Fruit fly (Drosophila melanogaster): Measurements from ENCODE around the gene c11.1.

The c11.1 gene

DNA sequence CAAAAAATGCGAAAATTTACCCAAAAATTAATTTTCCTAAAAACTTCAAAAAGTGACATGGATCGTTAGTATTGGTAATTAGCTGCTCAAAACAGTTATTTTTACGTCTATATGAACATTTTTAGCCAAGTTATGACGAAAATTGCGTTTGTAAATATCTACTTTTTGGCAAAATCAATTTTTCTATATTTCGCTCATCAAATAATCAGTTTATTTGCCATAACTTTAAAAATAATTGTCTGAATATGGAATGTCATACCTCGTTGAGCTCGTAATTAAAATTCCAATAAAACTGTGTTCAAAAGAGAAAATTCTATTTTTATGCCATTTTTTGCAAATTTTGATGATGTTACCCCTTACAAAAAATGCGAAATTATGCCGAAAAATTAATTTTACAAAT is 13.6 kb upstream of the c11.1 start:
- TF ChIP-seq Dfd (GFP tag; optimal IDR thresholded peaks at IDR 0.05) (peak; percentile 92), rgr (GFP tag; optimal IDR thresholded peaks at IDR 0.05) (no peak)

DNA sequence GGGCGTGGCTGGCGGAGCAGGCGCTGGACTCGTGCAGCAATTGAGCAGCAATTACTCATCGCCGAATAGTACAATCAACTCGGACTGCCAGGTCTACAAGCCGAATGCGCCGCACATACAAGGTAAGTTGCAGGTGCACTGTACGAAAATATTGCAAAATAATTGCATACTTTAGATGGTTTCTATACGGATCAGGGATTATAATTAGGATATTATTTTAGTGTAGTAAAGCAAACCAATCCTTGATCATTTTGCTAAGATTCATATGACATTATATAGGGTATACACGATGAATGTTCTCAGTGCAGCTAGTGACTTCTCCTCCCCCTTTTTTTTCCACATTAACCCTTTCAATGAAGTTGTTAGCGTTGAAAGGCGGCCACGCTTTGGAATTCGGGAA is 12.6 kb upstream of the c11.1 start:
- peak; percentile 9 for TF ChIP-seq h (GFP tag; optimal IDR thresholded peaks at IDR 0.05)
- TF ChIP-seq Sp1 (GFP tag; optimal IDR thresholded peaks at IDR 0.05) = no peak
- no peak for TF ChIP-seq foxo (GFP tag; optimal IDR thresholded peaks at IDR 0.05)
- no peak for TF ChIP-seq lola (GFP tag; optimal IDR thresholded peaks at IDR 0.05)

- TF ChIP-seq GATAd (GFP tag; optimal IDR thresholded peaks at IDR 0.05) = no peak
- no peak for TF ChIP-seq Vsx2 (GFP tag; optimal IDR thresholded peaks at IDR 0.05; ENCODE audit: partially characterized antibody)
- TF ChIP-seq Dfd (GFP tag; optimal IDR thresholded peaks at IDR 0.05) = no peak
- TF ChIP-seq Hr78 (GFP tag; optimal IDR thresholded peaks at IDR 0.05) = no peak
- TF ChIP-seq CG9705 (GFP tag; optimal IDR thresholded peaks at IDR 0.05) = no peak
- TF ChIP-seq dl (GFP tag; optimal IDR thresholded peaks at IDR 0.05; ENCODE audit: insufficient read depth in 1 of 2, partially characterized antibody in 2 of 2) = no peak
- no peak for TF ChIP-seq dsf (GFP tag; optimal IDR thresholded peaks at IDR 0.05; ENCODE audit: borderline replicate concordance)
- no peak for TF ChIP-seq br (GFP tag; optimal IDR thresholded peaks at IDR 0.05)
- no peak for TF ChIP-seq HLH106 (tag; optimal IDR thresholded peaks at IDR 0.05)
- no peak for TF ChIP-seq CG32264 (GFP tag; optimal IDR thresholded peaks at IDR 0.05)
- TF ChIP-seq CrebA (GFP tag; optimal IDR thresholded peaks at IDR 0.05; ENCODE audit: borderline replicate concordance) = no peak
- no peak for TF ChIP-seq pan (optimal IDR thresholded peaks at IDR 0.05)
- no peak for TF ChIP-seq fru (GFP tag; optimal IDR thresholded peaks at IDR 0.05)
- no peak for TF ChIP-seq h (GFP tag; optimal IDR thresholded peaks at IDR 0.05)
- TF ChIP-seq rgr (GFP tag; optimal IDR thresholded peaks at IDR 0.05) = no peak
- no peak for TF ChIP-seq Mio (GFP tag; optimal IDR thresholded peaks at IDR 0.05)
- TF ChIP-seq sage (GFP tag; optimal IDR thresholded peaks at IDR 0.05) = no peak
Measured at dm6 chrX:9291270-9291669, 8.4 kb upstream of the c11.1 start.

- TF ChIP-seq Vsx2 (GFP tag; optimal IDR thresholded peaks at IDR 0.05; ENCODE audit: partially characterized antibody) (no peak), HLH106 (tag; optimal IDR thresholded peaks at IDR 0.05) (no peak), usp (GFP tag; optimal IDR thresholded peaks at IDR 0.05) (no peak), Hr83 (GFP tag; optimal IDR thresholded peaks at IDR 0.05; ENCODE audit: poor library complexity, severe bottlenecking) (no peak), Hnf4 (GFP tag; optimal IDR thresholded peaks at IDR 0.05) (no peak), sv (GFP tag; optimal IDR thresholded peaks at IDR 0.05) (no peak), Mio (GFP tag; optimal IDR thresholded peaks at IDR 0.05) (no peak), sage (GFP tag; optimal IDR thresholded peaks at IDR 0.05) (no peak), Dfd (GFP tag; optimal IDR thresholded peaks at IDR 0.05) (no peak)
Measured at dm6 chrX:9286386-9286785, 3.5 kb upstream of the c11.1 start.

- no peak for TF ChIP-seq Myc (optimal IDR thresholded peaks at IDR 0.05)
- TF ChIP-seq dl (GFP tag; optimal IDR thresholded peaks at IDR 0.05; ENCODE audit: insufficient read depth in 1 of 2, partially characterized antibody in 2 of 2) = peak; percentile 44 to 52
- TF ChIP-seq Dif (GFP tag; optimal IDR thresholded peaks at IDR 0.05; ENCODE audit: partially characterized antibody) = peak; percentile 80
Measured at dm6 chrX:9284024-9284738, 1.3 kb upstream of the c11.1 start, which contains the start of gene lz. Gene lz (plus strand): TSS chrX:9284649.

DNA sequence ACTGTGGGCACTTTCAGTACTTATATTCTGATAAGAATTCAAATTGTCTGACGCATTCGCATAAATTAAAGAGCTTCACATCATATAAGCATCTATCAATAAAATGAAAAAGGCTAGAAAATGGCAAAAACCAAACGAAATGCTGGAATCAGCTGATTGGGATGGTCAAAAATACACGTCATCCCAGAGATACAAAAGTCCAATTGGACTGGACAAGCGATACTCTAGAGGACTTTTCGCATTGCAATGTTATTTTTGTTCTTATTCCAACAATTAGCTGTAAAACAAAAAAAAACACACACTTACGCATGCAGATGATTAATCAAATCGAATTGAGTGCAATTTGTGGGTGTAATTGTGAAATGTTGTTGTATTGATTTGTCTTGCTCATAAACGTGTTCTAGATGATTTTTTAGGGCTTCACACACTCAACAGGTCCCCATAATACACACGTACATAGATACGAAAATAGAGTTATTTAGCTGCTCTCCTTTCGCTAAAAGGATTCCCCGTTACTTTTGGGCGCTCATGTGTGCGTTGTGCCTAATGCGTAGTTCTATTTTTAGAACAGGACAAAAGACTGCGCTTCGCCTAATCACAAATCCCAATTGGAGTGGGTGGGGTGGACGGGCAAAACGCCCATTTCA is 796 bp downstream of the c11.1 start:
- TF ChIP-seq psq (GFP tag; optimal IDR thresholded peaks at IDR 0.05) = no peak
- no peak for TF ChIP-seq lola (GFP tag; optimal IDR thresholded peaks at IDR 0.05)
- TF ChIP-seq Rel (GFP tag; optimal IDR thresholded peaks at IDR 0.05) = no peak
- no peak for TF ChIP-seq Rel (tag; optimal IDR thresholded peaks at IDR 0.05)
- TF ChIP-seq Sp1 (GFP tag; optimal IDR thresholded peaks at IDR 0.05) = no peak
- no peak for TF ChIP-seq sv (GFP tag; optimal IDR thresholded peaks at IDR 0.05)
- no peak for TF ChIP-seq brk (GFP tag; optimal IDR thresholded peaks at IDR 0.05)
- no peak for TF ChIP-seq Dif (GFP tag; optimal IDR thresholded peaks at IDR 0.05; ENCODE audit: partially characterized antibody)
- TF ChIP-seq OdsH (GFP tag; optimal IDR thresholded peaks at IDR 0.05) = no peak
- no peak for TF ChIP-seq br (GFP tag; optimal IDR thresholded peaks at IDR 0.05)
- no peak for TF ChIP-seq Abd-B (GFP tag; optimal IDR thresholded peaks at IDR 0.05)
- no peak for TF ChIP-seq Dfd (GFP tag; optimal IDR thresholded peaks at IDR 0.05)
- TF ChIP-seq usp (GFP tag; optimal IDR thresholded peaks at IDR 0.05) = no peak
- no peak for TF ChIP-seq GATAd (GFP tag; optimal IDR thresholded peaks at IDR 0.05)
- TF ChIP-seq Hr83 (GFP tag; optimal IDR thresholded peaks at IDR 0.05; ENCODE audit: poor library complexity, severe bottlenecking) = no peak
- no peak for TF ChIP-seq woc (GFP tag; optimal IDR thresholded peaks at IDR 0.05)
- TF ChIP-seq fru (GFP tag; optimal IDR thresholded peaks at IDR 0.05) = no peak
